Worm (Caenorhabditis elegans) whole organism, midembryonic: ENCODE measurements around the gene mpz-3.

Experiments
- T22C8.4 ChIP-seq: fragments of 200-800 bp; sonication (Bioruptor generic); IDR thresholded peaks from 2 replicates; pipeline ENCODE4 v1.3.6; 2022; ENCODE audit warnings: missing genetic modification characterization, missing compliant biosample characterization
- cog-1 ChIP-seq: sonication (generic microtip); optimal IDR thresholded peaks from 2 replicates; lab custom pipeline; 2016; ENCODE audit warnings: missing genetic modification characterization, missing compliant biosample characterization
- flt-1 ChIP-seq: fragments of 200-800 bp; sonication (Bioruptor generic); IDR thresholded peaks from 2 replicates; pipeline ENCODE4 v1.3.6; 2022; ENCODE audit warnings: missing genetic modification characterization, missing compliant biosample characterization
- klf-2 ChIP-seq: fragments of 200-800 bp; sonication (Bioruptor generic); conservative IDR thresholded peaks from 2 replicates; pipeline ENCODE4 v1.3.6; 2022; ENCODE audit warnings: missing genetic modification reagents, missing genetic modification characterization, missing compliant biosample characterization
- med-1 ChIP-seq: sonication (generic microtip); optimal IDR thresholded peaks from 2 replicates; lab custom pipeline; 2017; ENCODE audit warnings: missing genetic modification characterization, mild to moderate bottlenecking, missing compliant biosample characterization, antibody characterized with exemption, missing genetic modification reagents; ENCODE audit not compliant: insufficient read depth
- ref-1 ChIP-seq: fragments of 200-800 bp; sonication (Bioruptor generic); conservative IDR thresholded peaks from 2 replicates; pipeline ENCODE4 v1.3.6; 2022; ENCODE audit warnings: missing genetic modification reagents, missing genetic modification characterization, missing compliant biosample characterization
- tab-1 ChIP-seq: fragments of 200-800 bp; sonication (Bioruptor generic); IDR thresholded peaks from 2 replicates; pipeline ENCODE4 v1.3.6; 2022; ENCODE audit warnings: missing genetic modification characterization, missing compliant biosample characterization
- ztf-23 ChIP-seq: fragments of 200-800 bp; sonication (Bioruptor generic); IDR thresholded peaks from 2 replicates; pipeline ENCODE4 v1.3.6; 2022; ENCODE audit warnings: missing genetic modification reagents, missing genetic modification characterization, missing compliant biosample characterization
- ztf-29 ChIP-seq: fragments of 200-800 bp; sonication (Bioruptor generic); IDR thresholded peaks from 2 replicates; pipeline ENCODE4 v1.3.6; 2022; ENCODE audit warnings: missing genetic modification reagents, missing genetic modification characterization, missing compliant biosample characterization

DNA sequence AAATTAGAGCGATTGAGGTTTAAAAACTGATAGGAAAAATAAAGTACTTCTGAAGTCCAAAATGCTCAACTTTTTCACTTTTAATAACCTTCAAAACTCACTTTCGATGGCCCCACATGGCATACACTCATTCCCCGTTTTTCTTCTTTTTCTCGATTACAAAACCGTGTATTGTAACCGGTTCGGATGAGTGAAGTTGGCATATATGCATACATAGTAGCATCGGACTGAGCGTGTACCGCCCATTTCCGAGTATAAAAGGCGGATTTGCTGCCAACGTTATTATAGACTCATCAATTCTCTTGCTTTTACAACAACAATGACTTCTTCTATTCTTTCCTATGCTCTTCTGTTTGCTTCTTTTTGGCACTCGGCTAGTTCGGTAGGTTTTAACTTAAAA lies 17.6 kb upstream of the mpz-3 start, which contains the start of gene C56C10.4:
- no peak for TF ChIP-seq klf-2 (GFP tag; lab: Robert Waterston, UW)
- TF ChIP-seq med-1 (GFP tag; lab: Kevin White, UChicago): no peak
- TF ChIP-seq flt-1 (GFP tag; lab: Robert Waterston, UW): no peak
- no peak for TF ChIP-seq ref-1 (GFP tag; lab: Robert Waterston, UW)
- no peak for TF ChIP-seq tab-1
- no peak for TF ChIP-seq cog-1 (tag; lab: Kevin White, UChicago)
- no peak for TF ChIP-seq ztf-29
- no peak for TF ChIP-seq T22C8.4
- TF ChIP-seq ztf-23: no peak
